Worm (Caenorhabditis elegans) whole organism, L1 larva: ENCODE data around the gene gap-2.
"Not testable (repeated sequence)": the region's sequence is repeated elsewhere in the genome, so short reads cannot be mapped to it uniquely, and the experiment has no call there.

ENCODE experiments used
- C16A3.4 ChIP-seq: fragments of 150-350 bp; optimal IDR thresholded peaks from 2 replicates; lab custom pipeline; 2014; ENCODE audit warnings: missing biosample characterization, missing genetic modification characterization
- aly-2 ChIP-seq: fragments of 150-350 bp; optimal IDR thresholded peaks from 2 replicates; lab custom pipeline; 2014; ENCODE audit warnings: missing biosample characterization, missing genetic modification characterization
- ama-1 ChIP-seq: fragments of 150-350 bp; optimal IDR thresholded peaks from 2 replicates; lab custom pipeline; 2014
- blmp-1 ChIP-seq: fragments of 150-350 bp; optimal IDR thresholded peaks from 2 replicates; lab custom pipeline; 2014; ENCODE audit warnings: missing biosample characterization, missing genetic modification characterization
- lin-13 ChIP-seq: fragments of 150-350 bp; optimal IDR thresholded peaks from 2 replicates; lab custom pipeline; 2014; ENCODE audit warnings: missing biosample characterization, missing genetic modification reagents, missing genetic modification characterization
- nhr-11 ChIP-seq: fragments of 150-350 bp; optimal IDR thresholded peaks from 2 replicates; lab custom pipeline; 2014; ENCODE audit warnings: missing biosample characterization, missing genetic modification characterization
- nhr-20 ChIP-seq: sonication (generic microtip); optimal IDR thresholded peaks from 2 replicates; lab custom pipeline; 2016; ENCODE audit warnings: mild to moderate bottlenecking, missing genetic modification characterization, missing compliant biosample characterization
- nhr-237 ChIP-seq: fragments of 150-350 bp; optimal IDR thresholded peaks from 2 replicates; lab custom pipeline; 2014; ENCODE audit warnings: missing biosample characterization, missing genetic modification characterization
- nhr-28 ChIP-seq: fragments of 150-350 bp; optimal IDR thresholded peaks from 2 replicates; lab custom pipeline; 2014; ENCODE audit warnings: missing biosample characterization, missing genetic modification characterization
- pqm-1 ChIP-seq: sonication (generic microtip); optimal IDR thresholded peaks from 3 replicates; lab custom pipeline; 2017; ENCODE audit warnings: missing biosample characterization, missing genetic modification characterization
- skn-1 ChIP-seq: fragments of 150-350 bp; optimal IDR thresholded peaks from 2 replicates; lab custom pipeline; 2014; ENCODE audit warnings: missing biosample characterization, missing genetic modification characterization
- snpc-4 ChIP-seq: fragments of 150-350 bp; optimal IDR thresholded peaks from 2 replicates; lab custom pipeline; 2014; ENCODE audit warnings: missing biosample characterization, missing genetic modification characterization
- unc-130 ChIP-seq: fragments of 150-350 bp; optimal IDR thresholded peaks from 2 replicates; lab custom pipeline; 2017; ENCODE audit warnings: missing biosample characterization, missing genetic modification characterization, inconsistent platforms

DNA sequence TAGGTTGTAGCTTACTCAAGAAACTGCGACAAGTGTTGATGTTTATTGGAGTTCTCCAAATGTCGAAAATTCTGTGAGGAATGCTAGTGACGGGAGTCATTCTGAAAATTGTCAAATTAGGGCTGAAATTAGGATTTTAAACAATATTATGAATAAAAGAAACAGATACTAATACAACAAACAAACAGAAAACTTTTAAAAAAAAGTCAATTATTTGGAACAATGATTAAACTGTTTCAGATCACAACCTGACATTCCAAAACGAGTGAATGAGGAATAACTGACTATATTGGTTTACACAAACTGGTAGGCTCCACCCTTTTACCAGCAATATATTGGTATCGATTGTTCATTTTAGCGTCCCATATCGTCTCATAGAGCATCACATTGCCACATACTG is 11.4 kb upstream of the gap-2 start, which contains the start of gene ZK899.5:
- TF ChIP-seq snpc-4; nhr-237; nhr-11 (tag; lab: Kevin White, UChicago); ama-1 (lab: Kevin White, UChicago); pqm-1; unc-130 (tag; lab: Kevin White, UChicago); blmp-1 (tag; lab: Kevin White, UChicago); skn-1 (tag; lab: Kevin White, UChicago); lin-13 (GFP tag; lab: Kevin White, UChicago); aly-2; nhr-28 (tag; lab: Kevin White, UChicago); C16A3.4 (tag; lab: Kevin White, UChicago); nhr-20 (tag; lab: Kevin White, UChicago): not testable (repeated sequence)
